Fruit fly (Drosophila melanogaster): ENCODE measurements around the gene CG31663.
A peak's percentile ranks its signal among the peaks of the same experiment; 100 is the strongest.

The CG31663 gene

DNA sequence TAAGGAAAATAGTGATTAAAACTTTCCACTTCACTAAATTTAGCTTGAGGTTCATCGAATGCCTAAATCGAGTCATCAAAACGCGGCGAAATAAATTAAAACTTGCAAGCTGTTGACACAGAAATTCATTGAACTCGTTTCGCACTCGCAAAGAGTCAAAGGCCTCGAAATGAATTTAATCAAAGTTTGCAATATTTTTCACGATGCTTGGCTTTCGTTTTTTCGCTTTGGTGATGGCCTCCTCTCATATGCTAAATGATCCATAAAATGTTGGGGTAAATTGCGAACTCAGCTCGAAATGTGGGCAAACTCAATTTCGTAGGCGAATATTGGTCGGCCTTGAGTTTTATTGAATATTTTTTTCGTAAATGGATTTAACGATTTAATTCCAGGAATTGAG is 25.0 kb upstream of the CG31663 start:
- TF ChIP-seq Dll (optimal IDR thresholded peaks at IDR 0.05) (no peak), usp (GFP tag; optimal IDR thresholded peaks at IDR 0.05) (no peak), psq (optimal IDR thresholded peaks at IDR 0.05) (no peak), EcR (GFP tag; optimal IDR thresholded peaks at IDR 0.05) (no peak), pan (optimal IDR thresholded peaks at IDR 0.05) (no peak), CG8478 (optimal IDR thresholded peaks at IDR 0.05) (no peak)

DNA sequence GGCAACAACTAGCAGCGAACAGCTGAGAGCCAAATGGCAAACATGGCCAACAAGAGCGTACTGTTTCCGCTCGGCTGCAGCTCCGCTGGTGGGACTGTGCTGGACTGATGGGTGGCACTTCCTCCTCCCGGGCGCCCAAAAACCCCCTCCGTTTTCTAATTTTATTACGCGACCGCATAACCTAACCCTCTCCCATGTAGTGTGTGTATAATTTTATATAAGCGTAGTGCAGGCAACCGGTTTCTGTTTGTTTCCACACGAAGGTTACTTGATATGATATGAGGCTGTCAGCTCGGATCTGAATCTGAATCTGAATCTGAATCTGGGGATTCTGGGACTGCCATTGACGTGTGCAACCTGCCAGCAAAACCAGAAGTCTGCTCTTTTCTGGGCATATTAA is 21.6 kb upstream of the CG31663 start:
- no peak for TF ChIP-seq EcR (GFP tag; optimal IDR thresholded peaks at IDR 0.05)

- TF ChIP-seq pan (optimal IDR thresholded peaks at IDR 0.05) (no peak), CG8478 (optimal IDR thresholded peaks at IDR 0.05) (no peak), Dll (optimal IDR thresholded peaks at IDR 0.05) (no peak), psq (optimal IDR thresholded peaks at IDR 0.05) (no peak), usp (GFP tag; optimal IDR thresholded peaks at IDR 0.05) (no peak), EcR (GFP tag; optimal IDR thresholded peaks at IDR 0.05) (no peak)
Measured at dm6 chr2L:1902243-1902642, 21.0 kb upstream of the CG31663 start.

dm6 chr2L:1901269-1901668 is 20.0 kb upstream of the CG31663 start:
- TF ChIP-seq psq (optimal IDR thresholded peaks at IDR 0.05) (no peak), EcR (GFP tag; optimal IDR thresholded peaks at IDR 0.05) (peak in 1 of 2 experiments; percentile 5)

DNA sequence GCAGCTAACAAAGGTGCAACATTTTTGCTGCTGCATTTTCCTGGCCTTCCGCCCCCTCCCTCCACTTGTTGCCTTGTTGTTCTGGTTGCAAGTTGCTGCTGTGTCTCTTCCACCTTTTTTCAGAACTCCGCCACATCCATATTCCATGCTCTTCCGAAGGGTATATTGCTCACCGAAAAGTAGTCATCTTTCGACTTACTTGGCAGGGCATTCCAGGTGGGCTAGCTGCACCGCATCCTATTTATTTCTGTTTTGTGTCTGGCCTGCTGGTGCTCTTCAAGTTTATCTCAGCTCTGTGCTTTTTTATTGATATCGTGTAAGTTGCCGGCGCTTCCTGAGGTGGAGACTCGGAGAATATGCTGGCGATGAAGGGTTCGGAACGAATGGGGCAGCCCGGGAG is 6.4 kb upstream of the CG31663 start:
- no peak for TF ChIP-seq pan (optimal IDR thresholded peaks at IDR 0.05)
- no peak for TF ChIP-seq psq (optimal IDR thresholded peaks at IDR 0.05)
- TF ChIP-seq Dll (optimal IDR thresholded peaks at IDR 0.05): no peak
- no peak for TF ChIP-seq CG8478 (optimal IDR thresholded peaks at IDR 0.05)
- TF ChIP-seq usp (GFP tag; optimal IDR thresholded peaks at IDR 0.05): no peak
- TF ChIP-seq EcR (GFP tag; optimal IDR thresholded peaks at IDR 0.05): no peak

- TF ChIP-seq psq (optimal IDR thresholded peaks at IDR 0.05) (no peak), pan (optimal IDR thresholded peaks at IDR 0.05) (no peak), EcR (GFP tag; optimal IDR thresholded peaks at IDR 0.05) (no peak), usp (GFP tag; optimal IDR thresholded peaks at IDR 0.05) (no peak), CG8478 (optimal IDR thresholded peaks at IDR 0.05) (no peak), Dll (optimal IDR thresholded peaks at IDR 0.05) (no peak)
Measured at dm6 chr2L:1886533-1887183, 5.4 kb upstream of the CG31663 start.

dm6 chr2L:1885215-1885721 is 4.0 kb upstream of the CG31663 start:
- TF ChIP-seq CG8478 (optimal IDR thresholded peaks at IDR 0.05) (no peak), EcR (GFP tag; optimal IDR thresholded peaks at IDR 0.05) (no peak), Dll (optimal IDR thresholded peaks at IDR 0.05) (no peak), usp (GFP tag; optimal IDR thresholded peaks at IDR 0.05) (no peak), psq (optimal IDR thresholded peaks at IDR 0.05) (no peak), pan (optimal IDR thresholded peaks at IDR 0.05) (no peak)

- no peak for TF ChIP-seq psq (optimal IDR thresholded peaks at IDR 0.05)
Measured at dm6 chr2L:1884409-1885082, 3.3 kb upstream of the CG31663 start, which contains the start of gene Wdr62. Wdr62 (plus strand) TSS chr2L:1884622.

DNA sequence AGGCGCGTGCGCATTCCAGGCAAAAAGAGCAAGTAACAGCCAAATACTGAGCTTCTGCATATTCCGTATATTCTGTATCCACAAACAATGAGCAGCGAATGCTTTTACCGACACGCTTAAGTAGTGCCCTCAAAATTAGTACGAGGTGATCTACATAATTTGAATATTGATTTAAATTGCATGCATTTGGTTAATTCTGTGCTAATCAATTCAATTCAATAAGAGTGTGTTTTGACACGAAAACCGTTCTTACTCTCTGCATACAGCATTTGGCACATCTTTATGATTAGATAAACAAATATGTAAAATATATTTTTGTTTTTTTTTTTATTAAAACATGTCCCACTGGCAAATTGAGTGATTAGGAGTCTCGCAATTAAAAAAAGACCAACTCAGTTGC is 1.8 kb upstream of the CG31663 start, which contains the start of gene CG15358:
Gene CG15358, minus strand, starts transcription at position 101 of the 400 bp plus-strand sequence.
- TF ChIP-seq CG8478 (optimal IDR thresholded peaks at IDR 0.05) (no peak), pan (optimal IDR thresholded peaks at IDR 0.05) (no peak), EcR (GFP tag; optimal IDR thresholded peaks at IDR 0.05) (no peak), usp (GFP tag; optimal IDR thresholded peaks at IDR 0.05) (no peak), Dll (optimal IDR thresholded peaks at IDR 0.05) (no peak), psq (optimal IDR thresholded peaks at IDR 0.05) (no peak)

DNA sequence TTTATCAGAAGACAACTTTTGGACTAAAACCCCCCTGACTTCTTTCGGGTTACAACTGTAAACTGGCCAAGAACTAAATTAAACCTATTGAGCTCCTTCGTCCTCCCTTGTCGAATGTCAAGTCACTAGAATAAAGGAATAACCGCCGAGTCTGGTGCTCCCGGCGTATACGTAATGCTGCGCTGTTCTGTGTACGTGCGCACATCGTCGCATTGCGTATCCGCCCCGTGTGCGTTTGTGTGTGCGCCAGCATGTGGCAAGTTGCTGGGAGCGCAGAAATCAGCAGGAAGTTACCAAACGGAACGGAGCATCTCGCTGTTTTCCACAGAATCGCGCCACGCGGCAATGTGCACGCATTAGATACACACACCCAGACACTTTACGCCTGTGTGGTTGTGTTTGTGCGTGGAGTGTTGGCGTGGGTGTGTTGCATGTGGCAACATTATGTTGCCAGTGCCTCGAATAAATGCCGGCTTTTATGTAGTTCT is 7.6 kb downstream of the CG31663 start:
- no peak for TF ChIP-seq CG8478 (optimal IDR thresholded peaks at IDR 0.05)
- TF ChIP-seq usp (GFP tag; optimal IDR thresholded peaks at IDR 0.05): no peak
- no peak for TF ChIP-seq psq (optimal IDR thresholded peaks at IDR 0.05)
- TF ChIP-seq Dll (optimal IDR thresholded peaks at IDR 0.05): no peak
- no peak for TF ChIP-seq pan (optimal IDR thresholded peaks at IDR 0.05)
- no peak for TF ChIP-seq EcR (GFP tag; optimal IDR thresholded peaks at IDR 0.05)

DNA sequence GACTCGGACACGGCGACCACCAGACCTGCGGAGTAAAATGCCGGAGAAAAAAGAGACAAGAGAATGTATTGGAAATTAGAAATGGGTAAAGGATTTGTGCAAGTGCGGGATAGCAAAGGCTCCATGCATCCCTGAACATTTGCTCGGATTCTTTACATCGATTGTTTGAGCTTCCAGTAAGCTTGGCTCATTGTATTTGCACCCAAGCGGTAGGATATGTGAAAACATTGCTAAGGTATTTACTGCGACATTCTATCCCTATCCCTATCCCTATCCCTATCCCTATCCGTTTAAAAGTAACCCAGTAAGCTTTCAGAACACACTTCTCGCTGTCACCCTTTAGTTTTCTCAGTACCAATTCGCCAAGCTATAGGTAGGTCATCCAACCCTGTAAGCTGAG is 11.8 kb downstream of the CG31663 start, which contains the start of gene CG7295:
Gene CG7295, plus strand, starts transcription at position 301 of the 400 bp plus-strand sequence.
- no peak for TF ChIP-seq psq (optimal IDR thresholded peaks at IDR 0.05)
- no peak for TF ChIP-seq usp (GFP tag; optimal IDR thresholded peaks at IDR 0.05)
- TF ChIP-seq EcR (GFP tag; optimal IDR thresholded peaks at IDR 0.05): no peak
- no peak for TF ChIP-seq pan (optimal IDR thresholded peaks at IDR 0.05)
- TF ChIP-seq CG8478 (optimal IDR thresholded peaks at IDR 0.05): no peak
- TF ChIP-seq Dll (optimal IDR thresholded peaks at IDR 0.05): no peak

DNA sequence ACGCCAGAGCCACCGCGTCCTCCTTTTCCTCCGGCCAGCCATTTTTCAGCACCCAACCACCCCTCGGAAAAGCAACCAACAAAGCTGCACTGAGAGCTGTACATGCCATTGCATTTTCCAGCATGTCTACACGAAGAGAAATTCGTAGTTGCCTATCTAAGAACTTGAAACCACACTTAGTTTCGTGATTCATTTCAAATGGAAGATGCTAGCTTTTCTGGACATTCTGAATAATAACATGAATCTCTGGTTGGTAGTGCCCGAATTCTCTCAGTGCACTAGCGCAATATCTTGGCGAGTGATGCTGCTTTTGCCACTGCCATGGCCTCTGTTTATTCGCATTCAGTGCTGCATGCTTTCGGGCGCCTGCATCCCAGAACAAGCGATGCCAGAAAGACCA is 19.3 kb downstream of the CG31663 start:
- TF ChIP-seq usp (GFP tag; optimal IDR thresholded peaks at IDR 0.05) (no peak), EcR (GFP tag; optimal IDR thresholded peaks at IDR 0.05) (no peak), Dll (optimal IDR thresholded peaks at IDR 0.05) (no peak), psq (optimal IDR thresholded peaks at IDR 0.05) (no peak), pan (optimal IDR thresholded peaks at IDR 0.05) (no peak), CG8478 (optimal IDR thresholded peaks at IDR 0.05) (no peak)

Data from whole organism.